Fruit fly (Drosophila melanogaster) Kc167 (cell line): ENCODE data around the gene Atx2.

Source experiments
- Myc ChIP-seq: fragments of >200 bp; optimal IDR thresholded peaks from 2 replicates; lab custom pipeline; 2017; ENCODE audit warnings: missing external identifiers
- Sin3A ChIP-seq: fragments of >200 bp; optimal IDR thresholded peaks from 2 replicates; lab custom pipeline; 2018; ENCODE audit warnings: missing external identifiers
- psq ChIP-seq: fragments of >200 bp; optimal IDR thresholded peaks from 2 replicates; lab custom pipeline; 2017; ENCODE audit warnings: missing external identifiers

DNA sequence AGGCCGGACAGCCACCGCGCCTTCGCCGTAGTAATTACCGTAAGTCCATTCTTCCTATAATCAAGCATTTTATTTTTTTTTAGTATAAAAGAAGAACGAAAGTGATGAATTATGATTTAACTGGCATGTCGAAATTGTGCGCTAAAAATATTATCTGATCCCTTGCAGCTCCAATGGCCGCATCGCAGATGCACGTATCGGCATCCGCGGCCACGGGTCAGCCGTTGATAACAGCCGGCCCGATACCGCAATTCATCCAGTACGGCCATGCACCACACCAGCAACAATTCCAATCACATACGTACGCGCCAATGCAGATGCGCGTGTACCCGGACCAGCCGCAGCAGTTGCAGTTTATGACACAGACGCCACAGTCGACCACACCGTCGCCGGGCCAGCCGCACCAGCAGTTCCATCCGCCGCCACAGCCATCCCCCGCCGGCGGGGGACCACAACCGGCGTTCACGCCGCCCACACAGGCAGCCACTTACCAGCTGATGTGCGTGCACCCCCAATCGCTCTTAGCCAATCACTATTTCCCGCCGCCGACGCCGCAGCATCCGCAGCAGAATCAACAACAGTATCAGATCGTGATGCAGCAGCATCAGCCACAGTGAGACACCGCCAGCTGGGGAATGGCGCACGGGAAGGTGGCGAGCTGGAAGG lies 6.8 kb downstream of the Atx2 start:
- TF ChIP-seq Myc (lab: Kevin White, UChicago) (no peak), Sin3A (lab: Kevin White, UChicago) (no peak), psq (lab: Kevin White, UChicago) (no peak)
